Fruit fly (Drosophila melanogaster): ENCODE measurements around the gene CG12523.

CG12523 gene

dm6 chr3L:10759793-10760651, 41.0 kb upstream of the CG12523 start (continued):
- TF ChIP-seq D19A (tag; optimal IDR thresholded peaks at IDR 0.05) (peak; percentile 72), CG2889 (GFP tag; IDR thresholded peaks at IDR 0.05) (no peak), ind (GFP tag; optimal IDR thresholded peaks at IDR 0.05) (peak; percentile 28), BtbVII (GFP tag; optimal IDR thresholded peaks at IDR 0.05) (peak; percentile 37), CG10209 (GFP tag; optimal IDR thresholded peaks at IDR 0.05) (peak; percentile 70), TFAM (GFP tag; optimal IDR thresholded peaks at IDR 0.05) (no peak), pros (GFP tag; optimal IDR thresholded peaks at IDR 0.05) (no peak), Hmr (GFP tag; optimal IDR thresholded peaks at IDR 0.05) (peak; percentile 17), schlank (tag; optimal IDR thresholded peaks at IDR 0.05) (no peak), Six4 (GFP tag; optimal IDR thresholded peaks at IDR 0.05) (peak; percentile 54), Bteb2 (GFP tag; optimal IDR thresholded peaks at IDR 0.05) (peak; percentile 24), h (optimal IDR thresholded peaks at IDR 0.05) (no peak), CG32772 (GFP tag; IDR thresholded peaks at IDR 0.05) (no peak), wek (GFP tag; optimal IDR thresholded peaks at IDR 0.05) (no peak), twi (tag; optimal IDR thresholded peaks at IDR 0.05) (peak; percentile 35), Fer3 (tag; optimal IDR thresholded peaks at IDR 0.05) (no peak), esg (GFP tag; conservative IDR thresholded peaks at IDR 0.05) (peak; percentile 46), bowl (GFP tag; IDR thresholded peaks at IDR 0.05) (no peak), CG3163 (GFP tag; optimal IDR thresholded peaks at IDR 0.05) (no peak), Atf-2 (GFP tag; optimal IDR thresholded peaks at IDR 0.05) (peak; percentile 37), CG3281 (GFP tag; optimal IDR thresholded peaks at IDR 0.05) (peak; percentile 25), run (tag; optimal IDR thresholded peaks at IDR 0.05) (peak; percentile 42), CG3838 (GFP tag; optimal IDR thresholded peaks at IDR 0.05) (no peak), ftz-f1 (GFP tag; optimal IDR thresholded peaks at IDR 0.05) (no peak), ewg (GFP tag; optimal IDR thresholded peaks at IDR 0.05) (peak; percentile 65), CG7745 (tag; optimal IDR thresholded peaks at IDR 0.05) (no peak), CG2129 (GFP tag; IDR thresholded peaks at IDR 0.05; ENCODE audit: partially characterized antibody) (no peak), Nf-YA (GFP tag; IDR thresholded peaks at IDR 0.05) (no peak), CG16813 (GFP tag; IDR thresholded peaks at IDR 0.05; ENCODE audit: partially characterized antibody) (no peak), CG18619 (GFP tag; optimal IDR thresholded peaks at IDR 0.05) (peak; percentile 53), CG4360 (GFP tag; IDR thresholded peaks at IDR 0.05) (0 out of 2 replicates have a peak, but pooled peaks have one; percentile 6), p53 (GFP tag; optimal IDR thresholded peaks at IDR 0.05) (no peak), CG9932 (GFP tag; IDR thresholded peaks at IDR 0.05) (no peak), Kr (GFP tag; optimal IDR thresholded peaks at IDR 0.05) (no peak), Asciz (GFP tag; optimal IDR thresholded peaks at IDR 0.05) (peak; percentile 70), stwl (tag; optimal IDR thresholded peaks at IDR 0.05) (no peak), Side (GFP tag; optimal IDR thresholded peaks at IDR 0.05) (no peak), CG5245 (GFP tag; optimal IDR thresholded peaks at IDR 0.05) (peak; percentile 48), CG12104 (GFP tag; optimal IDR thresholded peaks at IDR 0.05) (peak; percentile 24), tll (GFP tag; optimal IDR thresholded peaks at IDR 0.05) (no peak), CG34422 (GFP tag; IDR thresholded peaks at IDR 0.05) (no peak), fd64A (GFP tag; optimal IDR thresholded peaks at IDR 0.05) (no peak), Deaf1 (tag; optimal IDR thresholded peaks at IDR 0.05) (peak; percentile 34), zen2 (GFP tag; IDR thresholded peaks at IDR 0.05; ENCODE audit: partially characterized antibody) (no peak), fu2 (GFP tag; optimal IDR thresholded peaks at IDR 0.05) (peak; percentile 4), zen (tag; optimal IDR thresholded peaks at IDR 0.05) (no peak), insv (GFP tag; optimal IDR thresholded peaks at IDR 0.05) (no peak), CG6689 (GFP tag; IDR thresholded peaks at IDR 0.05) (peak; percentile 50), kni (GFP tag; optimal IDR thresholded peaks at IDR 0.05) (no peak)
